Worm (Caenorhabditis elegans) whole organism, early embryonic: ENCODE data around the gene F36H12.4.
"Not testable (repeated sequence)": the region's sequence is repeated elsewhere in the genome, so short reads cannot be mapped to it uniquely, and the experiment has no call there.

Experiments
- ama-1 ChIP-seq: fragments of 150-350 bp; optimal IDR thresholded peaks from 2 replicates; lab custom pipeline; 2014
- ceh-36 ChIP-seq: sonication (generic microtip); optimal IDR thresholded peaks from 2 replicates; lab custom pipeline; 2016; ENCODE audit warnings: missing genetic modification characterization, inconsistent platforms, missing compliant biosample characterization
- pes-1 ChIP-seq: fragments of 200-800 bp; sonication (Bioruptor generic); IDR thresholded peaks from 2 replicates; pipeline ENCODE4 v1.3.6; 2022; ENCODE audit warnings: missing genetic modification reagents, missing genetic modification characterization, missing compliant biosample characterization

ce11 chrIV:5254678-5255077, 14.2 kb upstream of the F36H12.4 start, which contains the start of gene F36H12.10:
- TF ChIP-seq ama-1; pes-1 (GFP tag; lab: Robert Waterston, UW); ceh-36 (tag; lab: Kevin White, UChicago): not testable (repeated sequence)
